Worm (Caenorhabditis elegans) whole organism, L4 larva: Measurements from ENCODE around the gene ska-3.
A peak's percentile ranks its signal among the peaks of the same experiment; 100 is the strongest.

Experiments
- F44E2.7 ChIP-seq: fragments of 200-800 bp; sonication (Bioruptor generic); IDR thresholded peaks from 2 replicates; pipeline ENCODE4 v2.1.2; 2022; ENCODE audit warnings: missing genetic modification characterization, missing compliant biosample characterization
- T26A8.4 ChIP-seq: fragments of 200-800 bp; sonication (Bioruptor generic); IDR thresholded peaks from 2 replicates; pipeline ENCODE4 v1.3.6; 2022; ENCODE audit warnings: missing genetic modification characterization, missing compliant biosample characterization
- ZK337.2 ChIP-seq: fragments of 200-800 bp; sonication (Bioruptor generic); IDR thresholded peaks from 2 replicates; pipeline ENCODE4 v1.3.6; 2022; ENCODE audit warnings: missing genetic modification reagents, missing genetic modification characterization, missing compliant biosample characterization
- aha-1 ChIP-seq: fragments of 150-350 bp; peaks from one replicate; lab custom pipeline; 2014; ENCODE audit warnings: missing biosample characterization, missing genetic modification characterization
- ama-1 ChIP-seq: fragments of 150-350 bp; optimal IDR thresholded peaks from 2 replicates; lab custom pipeline; 2014; ENCODE audit warnings: inconsistent platforms, mixed read lengths
- ceh-20 ChIP-seq: fragments of 200-800 bp; sonication (Bioruptor generic); IDR thresholded peaks from 2 replicates; pipeline ENCODE4 v1.3.6; 2022; ENCODE audit warnings: missing genetic modification reagents, missing genetic modification characterization, missing compliant biosample characterization
- ctbp-1 ChIP-seq: fragments of 200-800 bp; sonication (Bioruptor generic); IDR thresholded peaks from 2 replicates; pipeline ENCODE4 v1.3.6; 2022; ENCODE audit warnings: missing genetic modification reagents, missing genetic modification characterization, missing compliant biosample characterization
- daf-16 ChIP-seq, 3 experiments: sonication (generic microtip); optimal IDR thresholded peaks; 2 replicates each; lab custom pipeline; 2016 to 2017; ENCODE audit warnings: missing genetic modification characterization in 3 of 3, missing genetic modification reagents in 3 of 3, mild to moderate bottlenecking in 2 of 3, missing compliant biosample characterization in 2 of 3, missing biosample characterization in 1 of 3, moderate library complexity in 1 of 3
- dmd-6 ChIP-seq: fragments of 200-800 bp; sonication (Bioruptor generic); IDR thresholded peaks from 2 replicates; pipeline ENCODE4 v1.3.6; 2022; ENCODE audit warnings: missing genetic modification reagents, missing genetic modification characterization, missing compliant biosample characterization
- dve-1 ChIP-seq: sonication (generic microtip); optimal IDR thresholded peaks from 2 replicates; lab custom pipeline; 2017; ENCODE audit warnings: antibody characterized with exemption, mild to moderate bottlenecking, missing genetic modification characterization, missing compliant biosample characterization; ENCODE audit not compliant: insufficient read depth
- egl-43 ChIP-seq: fragments of 200-800 bp; sonication (Bioruptor generic); IDR thresholded peaks from 2 replicates; pipeline ENCODE4 v1.3.6; 2022; ENCODE audit warnings: missing genetic modification reagents, missing genetic modification characterization, missing compliant biosample characterization
- hif-1 ChIP-seq, 2 experiments: sonication (generic microtip); optimal IDR thresholded peaks; 2 replicates each; lab custom pipeline; 2016 to 2017; ENCODE audit warnings: missing compliant biosample characterization in 2 of 2, missing genetic modification characterization in 2 of 2, missing genetic modification reagents in 2 of 2, missing genotype in 2 of 2, mild to moderate bottlenecking in 1 of 2
- hlh-11 ChIP-seq: fragments of 200-800 bp; sonication (Bioruptor generic); optimal IDR thresholded peaks from 2 replicates; lab custom pipeline; 2018; ENCODE audit warnings: mild to moderate bottlenecking, missing genetic modification characterization, missing compliant biosample characterization
- hlh-30 ChIP-seq: sonication (generic microtip); optimal IDR thresholded peaks from 2 replicates; lab custom pipeline; 2017; ENCODE audit warnings: antibody characterized with exemption, mild to moderate bottlenecking, missing genetic modification characterization, missing compliant biosample characterization; ENCODE audit not compliant: insufficient read depth
- hmg-1.1 ChIP-seq: fragments of 200-800 bp; sonication (Bioruptor generic); IDR thresholded peaks from 2 replicates; pipeline ENCODE4 v1.3.6; 2022; ENCODE audit warnings: missing genetic modification reagents, missing genetic modification characterization, missing compliant biosample characterization
- lin-38 ChIP-seq: fragments of 200-800 bp; sonication (Bioruptor generic); IDR thresholded peaks from 2 replicates; pipeline ENCODE4 v1.3.6; 2022; ENCODE audit warnings: missing genetic modification reagents, missing genetic modification characterization, missing compliant biosample characterization
- lsy-2 ChIP-seq, 2 experiments: fragments of 150-350 bp in 1 of 2; sonication (generic microtip) in 1 of 2; optimal IDR thresholded peaks; 2 replicates each; lab custom pipeline; 2014 to 2017; ENCODE audit warnings: missing biosample characterization in 2 of 2, missing genetic modification characterization in 2 of 2
- madf-5 ChIP-seq, 2 experiments: fragments of 200-800 bp; sonication (Bioruptor generic); IDR thresholded peaks; 2 replicates each; pipeline ENCODE4 v1.3.6; 2022; ENCODE audit warnings: missing compliant biosample characterization in 2 of 2, missing genetic modification characterization in 2 of 2
- madf-9 ChIP-seq: fragments of 200-800 bp; sonication (Bioruptor generic); conservative IDR thresholded peaks from 2 replicates; pipeline ENCODE4 v1.3.6; 2022; ENCODE audit warnings: missing genetic modification reagents, missing genetic modification characterization, missing compliant biosample characterization
- mdl-1 ChIP-seq, 2 experiments: fragments of 150-350 bp in 1 of 2; sonication (generic microtip) in 1 of 2; optimal IDR thresholded peaks; 2 replicates each; lab custom pipeline; 2014 to 2017; ENCODE audit warnings: missing biosample characterization in 2 of 2, missing genetic modification characterization in 2 of 2
- mep-1 ChIP-seq: fragments of 150-350 bp; sonication (generic microtip); optimal IDR thresholded peaks from 3 replicates; lab custom pipeline; 2014; ENCODE audit warnings: missing biosample characterization, missing genetic modification characterization
- mes-2 ChIP-seq: sonication (generic microtip); optimal IDR thresholded peaks from 2 replicates; lab custom pipeline; 2016; ENCODE audit warnings: missing genotype, mild to moderate bottlenecking, missing genetic modification characterization, missing compliant biosample characterization; ENCODE audit not compliant: poor library complexity, severe bottlenecking
- mxl-3 ChIP-seq: fragments of 200-800 bp; sonication (Bioruptor generic); optimal IDR thresholded peaks from 2 replicates; lab custom pipeline; 2018; ENCODE audit warnings: mild to moderate bottlenecking, missing genetic modification characterization, missing compliant biosample characterization
- nhr-10 ChIP-seq: fragments of 150-350 bp; optimal IDR thresholded peaks from 2 replicates; lab custom pipeline; 2014; ENCODE audit warnings: missing biosample characterization, missing genetic modification characterization
- nhr-237 ChIP-seq: sonication (generic microtip); optimal IDR thresholded peaks from 2 replicates; lab custom pipeline; 2017; ENCODE audit warnings: missing biosample characterization, missing genetic modification characterization
- nhr-28 ChIP-seq: fragments of 150-350 bp; optimal IDR thresholded peaks from 2 replicates; lab custom pipeline; 2014; ENCODE audit warnings: missing biosample characterization, missing genetic modification characterization
- nhr-41 ChIP-seq: fragments of 200-800 bp; sonication (Bioruptor generic); IDR thresholded peaks from 2 replicates; pipeline ENCODE4 v1.3.6; 2022; ENCODE audit warnings: missing genetic modification reagents, missing genetic modification characterization, missing compliant biosample characterization
- nhr-48 ChIP-seq: sonication (generic microtip); optimal IDR thresholded peaks from 2 replicates; lab custom pipeline; 2016; ENCODE audit warnings: mild to moderate bottlenecking, missing genetic modification characterization, missing compliant biosample characterization
- pqm-1 ChIP-seq: sonication (generic microtip); optimal IDR thresholded peaks from 2 replicates; lab custom pipeline; 2017; ENCODE audit warnings: missing biosample characterization, missing genetic modification characterization
- rbr-2 ChIP-seq: sonication (generic microtip); optimal IDR thresholded peaks from 2 replicates; lab custom pipeline; 2016; ENCODE audit warnings: missing genotype, missing genetic modification characterization, missing compliant biosample characterization
- spr-1 ChIP-seq: sonication (generic microtip); optimal IDR thresholded peaks from 2 replicates; lab custom pipeline; 2016; ENCODE audit warnings: mild to moderate bottlenecking, missing genetic modification characterization, missing compliant biosample characterization
- tag-97 ChIP-seq: fragments of 200-800 bp; sonication (Bioruptor generic); IDR thresholded peaks from 2 replicates; pipeline ENCODE4 v1.3.6; 2022; ENCODE audit warnings: missing genetic modification characterization, missing compliant biosample characterization
- unc-39 ChIP-seq: sonication (generic microtip); optimal IDR thresholded peaks from 2 replicates; lab custom pipeline; 2017; ENCODE audit warnings: missing biosample characterization, missing genetic modification characterization
- unc-62 ChIP-seq, 3 experiments: fragments of 150-350 bp in 1 of 3; sonication (generic microtip); optimal IDR thresholded peaks in 2 of 3; peaks in 1 of 3; 1 replicate in 1 of 3; 2 replicates in 2 of 3; lab custom pipeline; 2014 to 2017; ENCODE audit warnings: missing biosample characterization in 3 of 3, missing genetic modification characterization in 3 of 3, missing genetic modification reagents in 3 of 3, missing genotype in 1 of 3

ska-3 gene

DNA sequence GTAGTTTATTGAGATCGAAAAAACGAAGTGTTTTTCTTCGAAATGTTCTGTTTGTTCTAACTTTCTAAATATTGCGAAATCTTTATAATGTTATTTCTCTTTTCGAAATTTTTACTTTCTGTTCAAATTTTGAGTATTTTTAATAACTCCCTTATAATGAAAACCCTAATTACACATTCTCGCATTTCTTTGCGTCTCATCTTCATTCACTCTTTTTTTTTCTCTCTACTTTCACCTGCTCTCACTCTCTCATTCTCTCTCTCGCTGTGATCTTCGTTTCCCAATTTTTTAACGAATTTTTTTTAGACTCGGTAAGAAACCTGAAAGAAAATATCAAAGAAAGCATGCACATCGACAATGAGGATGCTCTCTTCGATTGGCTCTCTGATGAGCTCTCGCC, 32.4 kb upstream of the ska-3 start, which contains the start of gene rbm-26:
Gene rbm-26 (plus strand): TSS at position 301 of the 400 bp plus-strand sequence.
- TF ChIP-seq ZK337.2 (GFP tag; lab: Robert Waterston, UW): no peak
- TF ChIP-seq egl-43 (GFP tag; lab: Robert Waterston, UW): no peak
- TF ChIP-seq madf-9 (GFP tag; lab: Robert Waterston, UW): no peak
- TF ChIP-seq daf-16 (GFP tag; optimal IDR thresholded peaks at IDR 0.05; lab: Kevin White, UChicago): no peak
- peak; percentile 6 for TF ChIP-seq daf-16 (tag; optimal IDR thresholded peaks at IDR 0.05; lab: Kevin White, UChicago)
- TF ChIP-seq tag-97 (GFP tag; lab: Robert Waterston, UW): no peak

- peak; percentile 53 for TF ChIP-seq mep-1
- no peak for TF ChIP-seq ctbp-1 (GFP tag; lab: Robert Waterston, UW)
- 0 out of 2 replicates have a peak, but pooled peaks have one; percentile 37 for TF ChIP-seq ceh-20 (GFP tag; lab: Robert Waterston, UW)
- peak; percentile 86 for TF ChIP-seq hlh-11 (tag; lab: Kevin White, UChicago)
- TF ChIP-seq aha-1 (tag; lab: Kevin White, UChicago): peak; percentile 83
- peak; percentile 41 for TF ChIP-seq mes-2 (tag; lab: Kevin White, UChicago)
- TF ChIP-seq madf-5 (GFP tag; IDR thresholded peaks at IDR 0.05; lab: Robert Waterston, UW): no peak
- peak; percentile 59 to 81 for TF ChIP-seq lsy-2 (tag; optimal IDR thresholded peaks at IDR 0.05; lab: Kevin White, UChicago)
- peak; percentile 22 for TF ChIP-seq rbr-2 (tag; lab: Kevin White, UChicago)
- TF ChIP-seq dmd-6 (GFP tag; lab: Robert Waterston, UW): peak; percentile 30; the same call in 1 of the 2 replicates
- TF ChIP-seq egl-43 (GFP tag; lab: Robert Waterston, UW): no peak
- TF ChIP-seq unc-62 (GFP tag; optimal IDR thresholded peaks at IDR 0.05 in 1 of 2; lab: Kevin White, UChicago): peak in 1 of 2 experiments; percentile 76
- no peak for TF ChIP-seq unc-62 (tag; optimal IDR thresholded peaks at IDR 0.05; lab: Kevin White, UChicago)
- TF ChIP-seq spr-1 (tag; lab: Kevin White, UChicago): peak; percentile 45
- no peak for TF ChIP-seq ZK337.2 (GFP tag; lab: Robert Waterston, UW)
- TF ChIP-seq madf-9 (GFP tag; lab: Robert Waterston, UW): 0 out of 2 replicates have a peak, but pooled peaks have one; percentile 42
- TF ChIP-seq unc-39 (tag; lab: Kevin White, UChicago): no peak
- peak; percentile 86 for TF ChIP-seq nhr-28 (tag; lab: Kevin White, UChicago)
- no peak for TF ChIP-seq nhr-237
- TF ChIP-seq daf-16 (GFP tag; optimal IDR thresholded peaks at IDR 0.05; lab: Kevin White, UChicago): no peak
- no peak for TF ChIP-seq daf-16 (tag; optimal IDR thresholded peaks at IDR 0.05; lab: Kevin White, UChicago)
- peak; percentile 51 for TF ChIP-seq ama-1 (lab: Kevin White, UChicago)
- no peak for TF ChIP-seq F44E2.7 (GFP tag; lab: Robert Waterston, UW)
- TF ChIP-seq hlh-30 (tag; lab: Kevin White, UChicago): peak; percentile 44
- peak; percentile 4 for TF ChIP-seq pqm-1 (tag; lab: Kevin White, UChicago)
- peak in 1 of 2 experiments; percentile 80 for TF ChIP-seq mdl-1 (tag; optimal IDR thresholded peaks at IDR 0.05; lab: Kevin White, UChicago)
- peak; percentile 64 for TF ChIP-seq nhr-48 (tag; lab: Kevin White, UChicago)
- TF ChIP-seq mxl-3 (GFP tag; lab: Kevin White, UChicago): peak; percentile 95
- peak; percentile 41 for TF ChIP-seq dve-1 (tag; lab: Kevin White, UChicago)
- TF ChIP-seq nhr-41 (GFP tag; lab: Robert Waterston, UW): 0 out of 2 replicates have a peak, but pooled peaks have one; percentile 26
- no peak for TF ChIP-seq nhr-10 (tag; lab: Kevin White, UChicago)
- 0 out of 2 replicates have a peak, but pooled peaks have one; percentile 37 for TF ChIP-seq hmg-1.1
These were observed 31.9 kb upstream of the ska-3 start for ce11 chrIII:5710676-5711075.

DNA sequence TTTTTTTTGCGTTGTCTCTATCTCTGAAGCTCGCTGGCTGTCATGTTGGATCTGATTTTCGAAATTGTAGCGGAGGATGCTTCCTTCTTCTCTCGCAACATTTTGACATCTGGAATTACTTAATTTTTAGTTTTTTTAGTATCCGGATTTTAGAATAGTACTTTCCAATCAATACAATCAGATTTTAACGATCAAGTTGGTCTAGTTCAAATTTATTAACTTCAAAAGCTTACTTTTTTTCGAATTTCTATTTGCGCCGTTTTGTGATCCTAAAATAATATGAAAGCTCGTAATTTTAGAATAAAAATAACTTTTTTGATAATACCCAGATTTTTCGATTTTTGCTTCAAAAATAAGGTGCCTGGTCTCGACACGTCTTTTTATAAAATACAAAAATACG, 31.2 kb upstream of the ska-3 start, which contains the start of gene B0336.12:
Gene B0336.12 (minus strand): TSS at position 101 of the 400 bp plus-strand sequence.
- no peak for TF ChIP-seq hif-1 (tag; optimal IDR thresholded peaks at IDR 0.05; lab: Kevin White, UChicago)
- TF ChIP-seq lin-38 (GFP tag; lab: Robert Waterston, UW): 0 out of 2 replicates have a peak, but pooled peaks have one; percentile 22
- TF ChIP-seq T26A8.4 (GFP tag; lab: Robert Waterston, UW): no peak
